Fruit fly (Drosophila melanogaster): ENCODE measurements around the gene CG32453.

CG32453 gene

DNA sequence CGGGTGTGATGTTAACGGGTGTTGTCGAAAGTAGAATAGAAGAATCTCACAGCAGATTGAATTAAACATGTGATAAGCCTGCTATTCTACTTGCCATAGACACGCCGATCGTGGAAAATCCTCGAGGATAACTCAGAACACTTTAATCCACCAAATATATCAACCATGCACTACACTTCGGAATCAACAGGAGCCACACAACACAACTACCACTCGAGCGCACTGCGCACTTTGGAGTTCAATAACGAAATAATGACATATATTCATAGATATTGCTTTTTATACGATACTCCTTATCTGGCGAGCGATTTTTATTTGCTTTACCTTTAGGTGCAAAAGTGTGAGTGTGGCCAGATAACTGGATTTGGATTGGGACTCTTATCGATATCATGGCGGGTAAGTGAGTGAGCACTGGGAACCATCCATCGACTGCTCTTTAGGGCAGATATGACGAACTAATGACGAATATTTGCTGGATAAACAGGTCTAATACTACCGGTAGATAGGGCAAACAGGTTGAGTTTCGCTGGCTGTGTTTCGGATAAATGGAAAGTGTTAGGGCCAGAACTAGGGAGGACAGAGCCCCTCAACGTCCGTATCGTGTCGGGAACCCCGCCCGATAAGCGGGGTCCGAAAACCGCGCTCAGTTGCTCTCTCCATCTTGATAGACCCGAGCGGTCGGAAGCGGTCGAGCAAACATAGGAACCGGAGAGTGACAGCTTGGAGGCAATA is 27.6 kb upstream of the CG32453 start, which contains the start of gene Jhbp6 (continued):
- no peak for TF ChIP-seq CG14710 (tag; optimal IDR thresholded peaks at IDR 0.05)
- no peak for TF ChIP-seq CG7372 (GFP tag; IDR thresholded peaks at IDR 0.05)
- TF ChIP-seq slbo (GFP tag; IDR thresholded peaks at IDR 0.05), result no peak
- TF ChIP-seq CG18599 (GFP tag; optimal IDR thresholded peaks at IDR 0.05), result peak; percentile 10
- no peak for TF ChIP-seq bab2 (GFP tag; optimal IDR thresholded peaks at IDR 0.05)
- no peak for TF ChIP-seq CG12219 (GFP tag; optimal IDR thresholded peaks at IDR 0.05)
- no peak for TF ChIP-seq Sox102F (GFP tag; optimal IDR thresholded peaks at IDR 0.05)
- no peak for TF ChIP-seq CG13123 (GFP tag; optimal IDR thresholded peaks at IDR 0.05)
- TF ChIP-seq grn (GFP tag; optimal IDR thresholded peaks at IDR 0.05), result peak; percentile 32
- TF ChIP-seq Rfx (GFP tag; IDR thresholded peaks at IDR 0.05), result no peak
- TF ChIP-seq CG6813 (GFP tag; optimal IDR thresholded peaks at IDR 0.05), result no peak
- no peak for TF ChIP-seq CG12071 (GFP tag; optimal IDR thresholded peaks at IDR 0.05)
- TF ChIP-seq tin (GFP tag; optimal IDR thresholded peaks at IDR 0.05), result no peak
- TF ChIP-seq ssp (GFP tag; IDR thresholded peaks at IDR 0.05), result no peak
- TF ChIP-seq CG3163 (GFP tag; optimal IDR thresholded peaks at IDR 0.05), result no peak
- TF ChIP-seq CG9932 (GFP tag; IDR thresholded peaks at IDR 0.05), result no peak
- peak; percentile 7 for TF ChIP-seq sug (tag; optimal IDR thresholded peaks at IDR 0.05)
- no peak for TF ChIP-seq Oli (tag; optimal IDR thresholded peaks at IDR 0.05)
- no peak for TF ChIP-seq CG9437 (GFP tag; optimal IDR thresholded peaks at IDR 0.05)
- TF ChIP-seq GATAe (GFP tag; conservative IDR thresholded peaks at IDR 0.05), result peak; percentile 77
- no peak for TF ChIP-seq chm (GFP tag; IDR thresholded peaks at IDR 0.05)
- TF ChIP-seq fru (optimal IDR thresholded peaks at IDR 0.05), result no peak
- TF ChIP-seq ems (GFP tag; optimal IDR thresholded peaks at IDR 0.05), result no peak
- peak; percentile 10 for TF ChIP-seq cg (GFP tag; optimal IDR thresholded peaks at IDR 0.05)
- no peak for TF ChIP-seq crp (GFP tag; optimal IDR thresholded peaks at IDR 0.05)
- TF ChIP-seq Mes4 (GFP tag; optimal IDR thresholded peaks at IDR 0.05), result no peak
- TF ChIP-seq cato (GFP tag; optimal IDR thresholded peaks at IDR 0.05; ENCODE audit: borderline replicate concordance), result no peak
- peak; percentile 30 for TF ChIP-seq CG12769 (tag; optimal IDR thresholded peaks at IDR 0.05)
- TF ChIP-seq pita (GFP tag; optimal IDR thresholded peaks at IDR 0.05), result no peak
- TF ChIP-seq CG31365 (tag; optimal IDR thresholded peaks at IDR 0.05), result no peak
- no peak for TF ChIP-seq sens (GFP tag)
- TF ChIP-seq nau (GFP tag; optimal IDR thresholded peaks at IDR 0.05), result no peak
- TF ChIP-seq jing (GFP tag; optimal IDR thresholded peaks at IDR 0.05), result no peak
- TF ChIP-seq abd-A (tag; optimal IDR thresholded peaks at IDR 0.05), result no peak
- TF ChIP-seq danr (GFP tag; IDR thresholded peaks at IDR 0.05), result no peak
- no peak for TF ChIP-seq bcd (GFP tag; optimal IDR thresholded peaks at IDR 0.05)
- no peak for TF ChIP-seq CG11695 (GFP tag; IDR thresholded peaks at IDR 0.05)
- TF ChIP-seq fu2 (GFP tag; optimal IDR thresholded peaks at IDR 0.05), result no peak
- no peak for TF ChIP-seq gcm (GFP tag; optimal IDR thresholded peaks at IDR 0.05)
- TF ChIP-seq exex (tag; optimal IDR thresholded peaks at IDR 0.05), result peak; percentile 19
- no peak for TF ChIP-seq CG31441 (GFP tag; IDR thresholded peaks at IDR 0.05)
- no peak for TF ChIP-seq YL-1 (GFP tag; optimal IDR thresholded peaks at IDR 0.05)
- no peak for TF ChIP-seq Bteb2 (GFP tag; optimal IDR thresholded peaks at IDR 0.05)
- TF ChIP-seq Hmr (GFP tag; optimal IDR thresholded peaks at IDR 0.05), result peak; percentile 21
- TF ChIP-seq Adf1 (GFP tag; IDR thresholded peaks at IDR 0.05), result no peak
- TF ChIP-seq CG6791 (GFP tag; IDR thresholded peaks at IDR 0.05; ENCODE audit: partially characterized antibody), result no peak
- TF ChIP-seq tap (tag; optimal IDR thresholded peaks at IDR 0.05), result no peak
- no peak for TF ChIP-seq Deaf1 (tag; optimal IDR thresholded peaks at IDR 0.05)
- TF ChIP-seq CG3838 (GFP tag; optimal IDR thresholded peaks at IDR 0.05), result no peak
- TF ChIP-seq gce (GFP tag; IDR thresholded peaks at IDR 0.05), result no peak
- peak; percentile 2 for TF ChIP-seq Kr (GFP tag; optimal IDR thresholded peaks at IDR 0.05)
